Fruit fly (Drosophila melanogaster) whole organism, embryonic: ENCODE results near the gene CG14971.

Source experiments
- BEAF-32 ChIP-seq: fragments of 200-800 bp; sonication (Bioruptor generic); optimal IDR thresholded peaks from 3 replicates; lab custom pipeline; 2017; ENCODE audit warnings: missing biosample characterization, missing genetic modification characterization, mild to moderate bottlenecking, moderate library complexity, missing genetic modification reagents
- CG11247 ChIP-seq: fragments of 200-800 bp; sonication (Bioruptor generic); IDR thresholded peaks from 2 replicates; pipeline ENCODE4 v1.3.6; 2022; ENCODE audit warnings: missing biosample characterization, missing genetic modification characterization
- CG12659 ChIP-seq: fragments of 200-800 bp; sonication (Bioruptor generic); optimal IDR thresholded peaks from 3 replicates; lab custom pipeline; 2017; ENCODE audit warnings: mild to moderate bottlenecking, missing biosample characterization, missing genetic modification reagents, missing genetic modification characterization
- CG13775 ChIP-seq: fragments of 200-800 bp; sonication (Bioruptor generic); optimal IDR thresholded peaks from 3 replicates; lab custom pipeline; 2017; ENCODE audit warnings: missing biosample characterization, mild to moderate bottlenecking, missing genetic modification characterization
- CG1529 ChIP-seq: fragments of 200-800 bp; sonication (Bioruptor generic); optimal IDR thresholded peaks from 3 replicates; lab custom pipeline; 2018; ENCODE audit warnings: missing biosample characterization, missing genetic modification characterization
- CG17568 ChIP-seq: fragments of 200-800 bp; sonication (Bioruptor generic); optimal IDR thresholded peaks from 2 replicates; lab custom pipeline; 2018; ENCODE audit warnings: missing biosample characterization, mild to moderate bottlenecking, missing genetic modification characterization, moderate library complexity
- CG17829 ChIP-seq: fragments of 200-800 bp; optimal IDR thresholded peaks from 2 replicates; lab custom pipeline; 2019; ENCODE audit warnings: missing biosample characterization, mild to moderate bottlenecking, missing genetic modification characterization, moderate library complexity
- CG1792 ChIP-seq: fragments of 200-800 bp; sonication (Bioruptor generic); optimal IDR thresholded peaks from 2 replicates; lab custom pipeline; 2016; ENCODE audit warnings: missing biosample characterization, missing genetic modification characterization
- CG30431 ChIP-seq: fragments of 200-800 bp; sonication (Bioruptor generic); optimal IDR thresholded peaks from 2 replicates; lab custom pipeline; 2017; ENCODE audit warnings: missing biosample characterization, missing genetic modification characterization
- CG31365 ChIP-seq: fragments of 200-800 bp; sonication (Bioruptor generic); optimal IDR thresholded peaks from 2 replicates; lab custom pipeline; 2018; ENCODE audit warnings: missing biosample characterization, mild to moderate bottlenecking, missing genetic modification characterization
- CG34376 ChIP-seq: fragments of 200-800 bp; sonication (Bioruptor generic); optimal IDR thresholded peaks from 2 replicates; lab custom pipeline; 2018; ENCODE audit warnings: missing biosample characterization, mild to moderate bottlenecking, missing genetic modification characterization
- CG34422 ChIP-seq: fragments of 200-800 bp; sonication (Bioruptor generic); IDR thresholded peaks from 3 replicates; pipeline ENCODE4 v1.3.6; 2022; ENCODE audit warnings: missing biosample characterization, missing genetic modification characterization
- CG4282 ChIP-seq: fragments of 200-800 bp; sonication (Bioruptor generic); optimal IDR thresholded peaks from 2 replicates; lab custom pipeline; 2016; ENCODE audit warnings: missing biosample characterization, missing genetic modification characterization
- CG4617 ChIP-seq: fragments of 200-800 bp; sonication (Bioruptor generic); optimal IDR thresholded peaks from 3 replicates; lab custom pipeline; 2016; ENCODE audit warnings: missing biosample characterization, missing genetic modification characterization, borderline replicate concordance
- CG6791 ChIP-seq: fragments of 200-800 bp; sonication (Bioruptor generic); IDR thresholded peaks from 3 replicates; pipeline ENCODE4 v1.3.6; 2022; ENCODE audit warnings: missing biosample characterization, missing genetic modification characterization; ENCODE audit not compliant: partially characterized antibody
- CG7745 ChIP-seq: fragments of 200-800 bp; sonication (Bioruptor generic); optimal IDR thresholded peaks from 2 replicates; lab custom pipeline; 2018; ENCODE audit warnings: missing biosample characterization, mild to moderate bottlenecking, missing genetic modification characterization, moderate library complexity
- CG7987 ChIP-seq: fragments of 200-800 bp; sonication (Bioruptor generic); optimal IDR thresholded peaks from 2 replicates; lab custom pipeline; 2018; ENCODE audit warnings: missing biosample characterization, mild to moderate bottlenecking, missing genetic modification characterization, moderate library complexity
- CG8089 ChIP-seq: fragments of 200-800 bp; sonication (Bioruptor generic); optimal IDR thresholded peaks from 3 replicates; lab custom pipeline; 2016; ENCODE audit warnings: missing biosample characterization, missing genetic modification characterization
- CkIIα-i1 ChIP-seq: fragments of 200-800 bp; sonication (Bioruptor generic); IDR thresholded peaks from 2 replicates; pipeline ENCODE4 v1.3.6; 2022; ENCODE audit warnings: missing biosample characterization, missing genetic modification characterization
- Dad ChIP-seq: fragments of 200-800 bp; sonication (Bioruptor generic); optimal IDR thresholded peaks from 3 replicates; lab custom pipeline; 2016; ENCODE audit warnings: missing biosample characterization, missing genetic modification characterization
- ERR ChIP-seq: fragments of 200-800 bp; sonication (Bioruptor generic); optimal IDR thresholded peaks from 2 replicates; lab custom pipeline; 2016; ENCODE audit warnings: missing biosample characterization, missing genetic modification characterization
- Myb ChIP-seq: fragments of 200-800 bp; sonication (Bioruptor generic); optimal IDR thresholded peaks from 2 replicates; lab custom pipeline; 2016; ENCODE audit warnings: missing biosample characterization, missing genetic modification characterization
- Neu2 ChIP-seq: fragments of 200-800 bp; sonication (Bioruptor generic); optimal IDR thresholded peaks from 3 replicates; lab custom pipeline; 2016; ENCODE audit warnings: missing biosample characterization, missing genetic modification characterization, borderline replicate concordance
- Scr ChIP-seq: fragments of 200-800 bp; sonication (Bioruptor generic); IDR thresholded peaks from 2 replicates; pipeline ENCODE4 v1.3.6; 2022; ENCODE audit warnings: missing biosample characterization, missing genetic modification characterization; ENCODE audit not compliant: partially characterized antibody
- Usf ChIP-seq: fragments of 200-800 bp; sonication (Bioruptor generic); optimal IDR thresholded peaks from 2 replicates; lab custom pipeline; 2017; ENCODE audit warnings: missing genotype, missing biosample characterization, missing genetic modification characterization
- abd-A ChIP-seq: fragments of 200-800 bp; sonication (Bioruptor generic); optimal IDR thresholded peaks from 3 replicates; lab custom pipeline; 2019; ENCODE audit warnings: missing biosample characterization, mild to moderate bottlenecking, missing genetic modification characterization, moderate library complexity
- al ChIP-seq: fragments of 200-800 bp; sonication (Bioruptor generic); IDR thresholded peaks from 2 replicates; pipeline ENCODE4 v1.3.6; 2022; ENCODE audit warnings: missing biosample characterization, missing genetic modification characterization
- amos ChIP-seq: fragments of 200-800 bp; sonication (Bioruptor generic); IDR thresholded peaks from 2 replicates; pipeline ENCODE4 v1.3.6; 2022; ENCODE audit warnings: missing biosample characterization, missing genetic modification characterization; ENCODE audit not compliant: partially characterized antibody
- bab2 ChIP-seq: fragments of 200-800 bp; sonication (Bioruptor generic); optimal IDR thresholded peaks from 2 replicates; lab custom pipeline; 2016; ENCODE audit warnings: missing biosample characterization, missing genetic modification characterization
- chn ChIP-seq: fragments of 200-800 bp; sonication (Bioruptor generic); optimal IDR thresholded peaks from 2 replicates; lab custom pipeline; 2016; ENCODE audit warnings: missing biosample characterization, missing genetic modification characterization
- esg ChIP-seq: fragments of 200-800 bp; sonication (Bioruptor generic); conservative IDR thresholded peaks from 2 replicates; pipeline ENCODE4 v1.3.6; 2022; ENCODE audit warnings: missing biosample characterization, missing genetic modification characterization
- eve ChIP-seq, 2 experiments: fragments of >200 bp; optimal IDR thresholded peaks; 2 replicates each; lab custom pipeline; 2017; ENCODE audit warnings: missing biosample characterization in 2 of 2, missing genetic modification characterization in 2 of 2
- grn ChIP-seq: fragments of 200-800 bp; sonication (Bioruptor generic); optimal IDR thresholded peaks from 3 replicates; lab custom pipeline; 2017; ENCODE audit warnings: missing biosample characterization, missing genetic modification characterization
- hb ChIP-seq: fragments of 200-800 bp; sonication (Bioruptor generic); IDR thresholded peaks from 3 replicates; pipeline ENCODE4 v1.3.6; 2022; ENCODE audit warnings: missing biosample characterization, missing genetic modification characterization; ENCODE audit not compliant: partially characterized antibody
- hth ChIP-seq: fragments of >200 bp; optimal IDR thresholded peaks from 2 replicates; lab custom pipeline; 2017; ENCODE audit warnings: inconsistent platforms
- kni ChIP-seq: fragments of 200-800 bp; sonication (Bioruptor generic); optimal IDR thresholded peaks from 3 replicates; lab custom pipeline; 2017; ENCODE audit warnings: mild to moderate bottlenecking, missing biosample characterization, missing genetic modification reagents, missing genetic modification characterization
- nau ChIP-seq: fragments of 200-800 bp; sonication (Bioruptor generic); optimal IDR thresholded peaks from 3 replicates; lab custom pipeline; 2017; ENCODE audit warnings: missing biosample characterization, mild to moderate bottlenecking, missing genetic modification characterization, missing genetic modification reagents
- nerfin-1 ChIP-seq: fragments of 200-800 bp; sonication (Bioruptor generic); optimal IDR thresholded peaks from 3 replicates; lab custom pipeline; 2019; ENCODE audit warnings: missing biosample characterization, mild to moderate bottlenecking, missing genetic modification characterization, moderate library complexity
- phol ChIP-seq: fragments of 200-800 bp; sonication (Bioruptor generic); optimal IDR thresholded peaks from 3 replicates; lab custom pipeline; 2018; ENCODE audit warnings: missing biosample characterization, mild to moderate bottlenecking, missing genetic modification characterization, moderate library complexity
- pzg ChIP-seq: fragments of 200-800 bp; sonication (Bioruptor generic); optimal IDR thresholded peaks from 3 replicates; lab custom pipeline; 2018; ENCODE audit warnings: missing biosample characterization, mild to moderate bottlenecking, missing genetic modification characterization, moderate library complexity
- sens-2 ChIP-seq: fragments of 200-800 bp; sonication (Bioruptor generic); IDR thresholded peaks from 2 replicates; pipeline ENCODE4 v1.3.6; 2022; ENCODE audit warnings: missing biosample characterization, missing genetic modification characterization
- seq ChIP-seq: fragments of 200-800 bp; sonication (Bioruptor generic); IDR thresholded peaks from 2 replicates; pipeline ENCODE4 v1.3.6; 2022; ENCODE audit warnings: missing biosample characterization, missing genetic modification characterization
- slbo ChIP-seq: fragments of 200-800 bp; sonication (Bioruptor generic); IDR thresholded peaks from 2 replicates; pipeline ENCODE4 v1.3.6; 2022; ENCODE audit warnings: missing biosample characterization, missing genetic modification characterization
- slou ChIP-seq: fragments of 200-800 bp; sonication (Bioruptor generic); optimal IDR thresholded peaks from 3 replicates; lab custom pipeline; 2016; ENCODE audit warnings: missing biosample characterization, missing genetic modification characterization
- tll ChIP-seq, 2 experiments: fragments of 200-800 bp in 1 of 2; fragments of >200 bp in 1 of 2; sonication (Bioruptor generic) in 1 of 2; optimal IDR thresholded peaks; 2 replicates each; lab custom pipeline; 2017 to 2019; ENCODE audit warnings: missing biosample characterization in 2 of 2, missing genetic modification characterization in 2 of 2, mild to moderate bottlenecking in 1 of 2, moderate library complexity in 1 of 2
- tna ChIP-seq: fragments of 200-800 bp; sonication (Bioruptor generic); IDR thresholded peaks from 2 replicates; pipeline ENCODE4 v1.3.6; 2022; ENCODE audit warnings: missing biosample characterization, missing genetic modification characterization; ENCODE audit not compliant: partially characterized antibody
- unc-4 ChIP-seq: fragments of 200-800 bp; sonication (Bioruptor generic); IDR thresholded peaks from 2 replicates; pipeline ENCODE4 v1.3.6; 2022; ENCODE audit warnings: missing biosample characterization, missing genetic modification characterization; ENCODE audit not compliant: partially characterized antibody
- wor ChIP-seq: fragments of 200-800 bp; sonication (Bioruptor generic); IDR thresholded peaks from 2 replicates; pipeline ENCODE4 v1.3.6; 2022; ENCODE audit warnings: missing biosample characterization, missing genetic modification characterization
- zf30C ChIP-seq: fragments of 200-800 bp; sonication (Bioruptor generic); optimal IDR thresholded peaks from 3 replicates; lab custom pipeline; 2018; ENCODE audit warnings: missing biosample characterization, mild to moderate bottlenecking, missing genetic modification characterization
- zfh1 ChIP-seq: fragments of 200-800 bp; sonication (Bioruptor generic); IDR thresholded peaks from 3 replicates; pipeline ENCODE4 v1.3.6; 2022; ENCODE audit warnings: missing biosample characterization, missing genetic modification characterization

CG14971 gene

DNA sequence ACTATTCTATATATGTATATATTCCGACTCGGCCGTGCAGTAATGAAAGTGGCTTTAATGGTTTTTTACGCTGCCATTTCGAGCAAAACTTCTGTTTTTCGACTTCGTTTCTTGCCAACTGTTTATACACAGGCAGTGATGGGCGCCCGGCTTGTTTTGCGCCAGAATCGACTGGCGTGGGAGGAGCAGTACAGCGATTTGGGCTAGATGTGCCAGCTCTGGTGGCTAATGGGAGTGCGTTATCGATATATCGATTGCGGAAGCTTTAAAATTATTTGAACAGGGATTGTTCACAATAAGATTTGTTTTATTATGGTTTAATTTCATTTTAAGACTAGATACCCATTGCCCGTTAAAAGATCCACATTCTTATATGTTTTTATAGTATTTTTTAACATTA, at the start of gene CG14971 (continued):
- no peak for TF ChIP-seq grn (GFP tag; lab: Kevin White, UChicago)
- TF ChIP-seq Scr, result peak; percentile 83
- TF ChIP-seq kni (GFP tag; lab: Kevin White, UChicago), result no peak
- TF ChIP-seq CG6791 (GFP tag; lab: Robert Waterston, UW), result peak; percentile 85
- TF ChIP-seq CG11247, result no peak
- peak; percentile 78 for TF ChIP-seq tna
- no peak for TF ChIP-seq CG1529
- TF ChIP-seq CG17829 (tag; lab: Kevin White, UChicago), result peak; percentile 48
- no peak for TF ChIP-seq hth (lab: Kevin White, UChicago)
- no peak for TF ChIP-seq Usf
- no peak for TF ChIP-seq seq (GFP tag; lab: Robert Waterston, UW)
- peak; percentile 64; the same call in 2 of the 3 replicates for TF ChIP-seq CG34422 (GFP tag; lab: Robert Waterston, UW)
- peak; percentile 76 for TF ChIP-seq slbo (GFP tag; lab: Robert Waterston, UW)
- TF ChIP-seq zf30C, result no peak
- TF ChIP-seq CG1792 (GFP tag; lab: Kevin White, UChicago), result peak; percentile 4
- TF ChIP-seq pzg (GFP tag; lab: Kevin White, UChicago), result peak; percentile 86
- TF ChIP-seq CG7987 (GFP tag; lab: Kevin White, UChicago), result peak; percentile 54
- no peak for TF ChIP-seq wor (GFP tag; lab: Robert Waterston, UW)
- peak; percentile 0 for TF ChIP-seq nerfin-1 (tag; lab: Kevin White, UChicago)
- peak; percentile 89 for TF ChIP-seq BEAF-32
- TF ChIP-seq CG34376 (GFP tag; lab: Kevin White, UChicago), result peak; percentile 33
- TF ChIP-seq hb (GFP tag; lab: Robert Waterston, UW), result peak; percentile 80
- TF ChIP-seq Dad (GFP tag; lab: Kevin White, UChicago), result peak; percentile 37
- TF ChIP-seq CG4282, result no peak
- peak; percentile 51 for TF ChIP-seq CG12659
- no peak for TF ChIP-seq CG17568 (GFP tag; lab: Kevin White, UChicago)
- no peak for TF ChIP-seq CG8089
- no peak for TF ChIP-seq CG7745
- TF ChIP-seq CkIIα-i1 (GFP tag; lab: Robert Waterston, UW), result no peak
- TF ChIP-seq slou, result peak; percentile 53
- no peak for TF ChIP-seq nau (GFP tag; lab: Kevin White, UChicago)
- TF ChIP-seq CG30431, result no peak
- peak; percentile 22 for TF ChIP-seq CG13775
- 0 out of 3 replicates have a peak, but pooled peaks have one; percentile 17 for TF ChIP-seq zfh1 (GFP tag; lab: Robert Waterston, UW)
- TF ChIP-seq unc-4 (GFP tag; lab: Robert Waterston, UW), result peak; percentile 85
- TF ChIP-seq chn (GFP tag; lab: Kevin White, UChicago), result peak; percentile 14
- peak; percentile 64 for TF ChIP-seq CG4617 (GFP tag; lab: Kevin White, UChicago)
- no peak for TF ChIP-seq abd-A
- TF ChIP-seq tll (GFP tag; optimal IDR thresholded peaks at IDR 0.05; lab: Kevin White, UChicago), result no peak
- peak; percentile 67 for TF ChIP-seq Myb (GFP tag; lab: Kevin White, UChicago)
- TF ChIP-seq eve (GFP tag; optimal IDR thresholded peaks at IDR 0.05; lab: Kevin White, UChicago), result no peak
- TF ChIP-seq al (GFP tag; lab: Robert Waterston, UW), result 0 out of 2 replicates have a peak, but pooled peaks have one; percentile 24
- TF ChIP-seq sens-2 (GFP tag; lab: Robert Waterston, UW), result no peak
- no peak for TF ChIP-seq CG31365 (tag; lab: Kevin White, UChicago)
- TF ChIP-seq ERR (GFP tag; lab: Kevin White, UChicago), result no peak
- no peak for TF ChIP-seq esg (GFP tag; lab: Robert Waterston, UW)
- TF ChIP-seq Neu2 (GFP tag; lab: Kevin White, UChicago), result no peak
- TF ChIP-seq amos (GFP tag; lab: Robert Waterston, UW), result peak; percentile 86
- TF ChIP-seq bab2, result peak; percentile 37
- peak; percentile 31 for TF ChIP-seq phol (tag; lab: Kevin White, UChicago)
